Worm (Caenorhabditis elegans): ENCODE measurements around the gene K11H12.7.

ce11 chrIV:657932-658331, 7.4 kb upstream of the K11H12.7 start:
- TF ChIP-seq lsy-2 (tag; optimal IDR thresholded peaks at IDR 0.05), result peak; percentile 86 to 88
- peak; percentile 64 for TF ChIP-seq C16A3.4 (tag; optimal IDR thresholded peaks at IDR 0.05)

Measured in whole organism, L1 larva.